Fruit fly (Drosophila melanogaster) whole organism, embryonic: ENCODE data around the gene P5CDh2.
A peak's percentile ranks its signal among the peaks of the same experiment; 100 is the strongest.

Experiments used
- Ada2b ChIP-seq: fragments of 200-800 bp; sonication (Bioruptor generic); IDR thresholded peaks from 2 replicates; pipeline ENCODE4 v1.3.6; 2022; ENCODE audit warnings: missing biosample characterization, missing genetic modification characterization
- B-H2 ChIP-seq: fragments of 200-800 bp; sonication (Bioruptor generic); optimal IDR thresholded peaks from 2 replicates; lab custom pipeline; 2018; ENCODE audit warnings: missing biosample characterization, mild to moderate bottlenecking, missing genetic modification characterization
- Bdp1 ChIP-seq: fragments of 200-800 bp; sonication (Bioruptor generic); optimal IDR thresholded peaks from 3 replicates; lab custom pipeline; 2016; ENCODE audit warnings: missing biosample characterization, missing genetic modification characterization
- Blimp-1 ChIP-seq: fragments of 200-800 bp; sonication (Bioruptor generic); optimal IDR thresholded peaks from 3 replicates; lab custom pipeline; 2018; ENCODE audit warnings: missing biosample characterization, missing genetic modification characterization, mild to moderate bottlenecking, moderate library complexity, missing genetic modification reagents
- C15 ChIP-seq: fragments of 200-800 bp; sonication (Bioruptor generic); IDR thresholded peaks from 3 replicates; pipeline ENCODE4 v1.3.6; 2022; ENCODE audit warnings: missing biosample characterization, missing genetic modification characterization
- CG10209 ChIP-seq: fragments of 200-800 bp; sonication (Bioruptor generic); optimal IDR thresholded peaks from 3 replicates; lab custom pipeline; 2017; ENCODE audit warnings: missing biosample characterization, mild to moderate bottlenecking, missing genetic modification characterization, missing genetic modification reagents
- CG10543 ChIP-seq: fragments of 200-800 bp; sonication (Bioruptor generic); optimal IDR thresholded peaks from 3 replicates; lab custom pipeline; 2017; ENCODE audit warnings: missing biosample characterization, mild to moderate bottlenecking, missing genetic modification characterization, moderate library complexity
- CG10959 ChIP-seq: fragments of 200-800 bp; sonication (Bioruptor generic); IDR thresholded peaks from 2 replicates; pipeline ENCODE4 v1.3.6; 2022; ENCODE audit warnings: missing biosample characterization, missing genetic modification characterization
- CG12769 ChIP-seq: fragments of 200-800 bp; sonication (Bioruptor generic); optimal IDR thresholded peaks from 2 replicates; lab custom pipeline; 2019; ENCODE audit warnings: missing biosample characterization, mild to moderate bottlenecking, missing genetic modification characterization, moderate library complexity
- CG13287 ChIP-seq: fragments of 200-800 bp; sonication (Bioruptor generic); IDR thresholded peaks from 2 replicates; pipeline ENCODE4 v1.3.6; 2022; ENCODE audit warnings: missing biosample characterization, missing genetic modification characterization; ENCODE audit not compliant: partially characterized antibody
- CG15011 ChIP-seq: fragments of 200-800 bp; sonication (Bioruptor generic); optimal IDR thresholded peaks from 3 replicates; lab custom pipeline; 2018; ENCODE audit warnings: missing biosample characterization, mild to moderate bottlenecking, missing genetic modification characterization
- CG15269 ChIP-seq: fragments of 200-800 bp; sonication (Bioruptor generic); optimal IDR thresholded peaks from 2 replicates; lab custom pipeline; 2018; ENCODE audit warnings: missing biosample characterization, mild to moderate bottlenecking, missing genetic modification characterization, moderate library complexity
- CG1603 ChIP-seq: fragments of 200-800 bp; sonication (Bioruptor generic); optimal IDR thresholded peaks from 2 replicates; lab custom pipeline; 2019; ENCODE audit warnings: missing biosample characterization, mild to moderate bottlenecking, missing genetic modification characterization, moderate library complexity
- CG18764 ChIP-seq: fragments of 200-800 bp; sonication (Bioruptor generic); optimal IDR thresholded peaks from 3 replicates; lab custom pipeline; 2016; ENCODE audit warnings: missing biosample characterization, missing genetic modification characterization
- CG2202 ChIP-seq: fragments of 200-800 bp; sonication (Bioruptor generic); optimal IDR thresholded peaks from 2 replicates; lab custom pipeline; 2018; ENCODE audit warnings: missing biosample characterization, mild to moderate bottlenecking, missing genetic modification characterization
- CG2875 ChIP-seq: fragments of 200-800 bp; sonication (Bioruptor generic); optimal IDR thresholded peaks from 2 replicates; lab custom pipeline; 2017; ENCODE audit warnings: missing biosample characterization, mild to moderate bottlenecking, missing genetic modification characterization, missing genetic modification reagents
- CG34224 ChIP-seq: fragments of 200-800 bp; sonication (Bioruptor generic); IDR thresholded peaks from 3 replicates; pipeline ENCODE4 v1.3.6; 2022; ENCODE audit warnings: missing biosample characterization, missing genetic modification characterization; ENCODE audit not compliant: partially characterized antibody
- CG4282 ChIP-seq: fragments of 200-800 bp; sonication (Bioruptor generic); optimal IDR thresholded peaks from 2 replicates; lab custom pipeline; 2016; ENCODE audit warnings: missing biosample characterization, missing genetic modification characterization
- CG4730 ChIP-seq: fragments of 200-800 bp; sonication (Bioruptor generic); IDR thresholded peaks from 2 replicates; pipeline ENCODE4 v1.3.6; 2022; ENCODE audit warnings: missing biosample characterization, missing genetic modification characterization
- CG4820 ChIP-seq: fragments of 200-800 bp; sonication (Bioruptor generic); optimal IDR thresholded peaks from 3 replicates; lab custom pipeline; 2016; ENCODE audit warnings: missing biosample characterization, missing genetic modification characterization
- CG5180 ChIP-seq: fragments of 200-800 bp; sonication (Bioruptor generic); optimal IDR thresholded peaks from 3 replicates; lab custom pipeline; 2017; ENCODE audit warnings: missing biosample characterization, missing genetic modification characterization, mild to moderate bottlenecking, moderate library complexity, missing genetic modification reagents
- CG7357 ChIP-seq: fragments of 200-800 bp; sonication (Bioruptor generic); IDR thresholded peaks from 3 replicates; pipeline ENCODE4 v1.3.6; 2022; ENCODE audit warnings: missing biosample characterization, missing genetic modification characterization
- CG7556 ChIP-seq: fragments of 200-800 bp; sonication (Bioruptor generic); optimal IDR thresholded peaks from 2 replicates; lab custom pipeline; 2017; ENCODE audit warnings: missing biosample characterization, mild to moderate bottlenecking, missing genetic modification characterization
- CG7963 ChIP-seq: fragments of 200-800 bp; sonication (Bioruptor generic); IDR thresholded peaks from 3 replicates; pipeline ENCODE4 v1.3.6; 2022; ENCODE audit warnings: missing biosample characterization, missing genetic modification characterization; ENCODE audit not compliant: partially characterized antibody
- CG8388 ChIP-seq: fragments of 200-800 bp; sonication (Bioruptor generic); optimal IDR thresholded peaks from 2 replicates; lab custom pipeline; 2019; ENCODE audit warnings: missing biosample characterization, mild to moderate bottlenecking, missing genetic modification characterization, moderate library complexity
- Dbx ChIP-seq: fragments of 200-800 bp; sonication (Bioruptor generic); IDR thresholded peaks from 3 replicates; pipeline ENCODE4 v1.3.6; 2022; ENCODE audit warnings: missing biosample characterization, missing genetic modification characterization
- Dfd ChIP-seq, 2 experiments: fragments of >200 bp; optimal IDR thresholded peaks; 2 replicates each; lab custom pipeline; 2017; ENCODE audit warnings: missing biosample characterization in 2 of 2, missing genetic modification characterization in 2 of 2
- ERR ChIP-seq: fragments of 200-800 bp; sonication (Bioruptor generic); optimal IDR thresholded peaks from 2 replicates; lab custom pipeline; 2016; ENCODE audit warnings: missing biosample characterization, missing genetic modification characterization
- HLH54F ChIP-seq: fragments of 200-800 bp; sonication (Bioruptor generic); optimal IDR thresholded peaks from 3 replicates; lab custom pipeline; 2016; ENCODE audit warnings: missing biosample characterization, missing genetic modification characterization
- MTF-1 ChIP-seq: fragments of 200-800 bp; sonication (Bioruptor generic); optimal IDR thresholded peaks from 2 replicates; lab custom pipeline; 2018; ENCODE audit warnings: missing biosample characterization, mild to moderate bottlenecking, missing genetic modification characterization, borderline replicate concordance
- NC2α ChIP-seq: fragments of 200-800 bp; sonication (Bioruptor generic); optimal IDR thresholded peaks from 2 replicates; lab custom pipeline; 2016; ENCODE audit warnings: missing biosample characterization, missing genetic modification characterization
- Neu2 ChIP-seq: fragments of 200-800 bp; sonication (Bioruptor generic); optimal IDR thresholded peaks from 3 replicates; lab custom pipeline; 2016; ENCODE audit warnings: missing biosample characterization, missing genetic modification characterization, borderline replicate concordance
- Rfx ChIP-seq: fragments of 200-800 bp; sonication (Bioruptor generic); IDR thresholded peaks from 2 replicates; pipeline ENCODE4 v1.3.6; 2022; ENCODE audit warnings: missing biosample characterization, missing genetic modification characterization
- Sox102F ChIP-seq: fragments of 200-800 bp; sonication (Bioruptor generic); optimal IDR thresholded peaks from 2 replicates; lab custom pipeline; 2018; ENCODE audit warnings: missing biosample characterization, mild to moderate bottlenecking, missing genetic modification characterization, moderate library complexity
- Spps ChIP-seq: fragments of 200-800 bp; sonication (Bioruptor generic); optimal IDR thresholded peaks from 2 replicates; lab custom pipeline; 2018; ENCODE audit warnings: missing biosample characterization, mild to moderate bottlenecking, missing genetic modification characterization
- ab ChIP-seq: fragments of 200-800 bp; sonication (Bioruptor generic); optimal IDR thresholded peaks from 2 replicates; lab custom pipeline; 2016; ENCODE audit warnings: missing biosample characterization, missing genetic modification characterization
- ap ChIP-seq: fragments of 200-800 bp; sonication (Bioruptor generic); IDR thresholded peaks from 2 replicates; pipeline ENCODE4 v1.3.6; 2022; ENCODE audit warnings: missing biosample characterization, missing genetic modification characterization
- ash1 ChIP-seq: fragments of 200-800 bp; sonication (Bioruptor generic); optimal IDR thresholded peaks from 2 replicates; lab custom pipeline; 2018; ENCODE audit warnings: missing biosample characterization, mild to moderate bottlenecking, missing genetic modification characterization
- bcd ChIP-seq: fragments of 200-800 bp; sonication (Bioruptor generic); optimal IDR thresholded peaks from 2 replicates; lab custom pipeline; 2017; ENCODE audit warnings: missing biosample characterization, mild to moderate bottlenecking, missing genetic modification characterization
- bsh ChIP-seq, 2 experiments: fragments of 200-800 bp; sonication (Bioruptor generic); optimal IDR thresholded peaks; 2 replicates each; lab custom pipeline; 2017 to 2018; ENCODE audit warnings: mild to moderate bottlenecking in 2 of 2, missing biosample characterization in 2 of 2, missing genetic modification characterization in 2 of 2, moderate library complexity in 1 of 2
- dysf ChIP-seq: fragments of 200-800 bp; sonication (Bioruptor generic); IDR thresholded peaks from 3 replicates; pipeline ENCODE4 v1.3.6; 2022; ENCODE audit warnings: missing biosample characterization, missing genetic modification characterization
- emc ChIP-seq: fragments of 200-800 bp; sonication (Bioruptor generic); optimal IDR thresholded peaks from 2 replicates; lab custom pipeline; 2016; ENCODE audit warnings: missing biosample characterization, missing genetic modification characterization
- gfzf ChIP-seq: fragments of 200-800 bp; sonication (Bioruptor generic); optimal IDR thresholded peaks from 2 replicates; lab custom pipeline; 2016; ENCODE audit warnings: missing biosample characterization, mild to moderate bottlenecking, missing genetic modification characterization, moderate library complexity
- hbn ChIP-seq: fragments of 200-800 bp; sonication (Bioruptor generic); IDR thresholded peaks from 2 replicates; pipeline ENCODE4 v1.3.6; 2022; ENCODE audit warnings: missing biosample characterization, missing genetic modification characterization; ENCODE audit not compliant: partially characterized antibody
- ind ChIP-seq: fragments of 200-800 bp; sonication (Bioruptor generic); optimal IDR thresholded peaks from 3 replicates; lab custom pipeline; 2016; ENCODE audit warnings: missing biosample characterization, missing genetic modification characterization
- lmd ChIP-seq: fragments of 200-800 bp; sonication (Bioruptor generic); IDR thresholded peaks from 2 replicates; pipeline ENCODE4 v1.3.6; 2022; ENCODE audit warnings: missing biosample characterization, missing genetic modification characterization
- phol ChIP-seq: fragments of 200-800 bp; sonication (Bioruptor generic); optimal IDR thresholded peaks from 3 replicates; lab custom pipeline; 2018; ENCODE audit warnings: missing biosample characterization, mild to moderate bottlenecking, missing genetic modification characterization, moderate library complexity
- seq ChIP-seq: fragments of 200-800 bp; sonication (Bioruptor generic); IDR thresholded peaks from 2 replicates; pipeline ENCODE4 v1.3.6; 2022; ENCODE audit warnings: missing biosample characterization, missing genetic modification characterization
- shn ChIP-seq: fragments of 200-800 bp; sonication (Bioruptor generic); optimal IDR thresholded peaks from 3 replicates; lab custom pipeline; 2016; ENCODE audit warnings: missing biosample characterization, missing genetic modification characterization
- tx ChIP-seq: fragments of 200-800 bp; sonication (Bioruptor generic); optimal IDR thresholded peaks from 2 replicates; lab custom pipeline; 2016; ENCODE audit warnings: missing biosample characterization, missing genetic modification characterization

The P5CDh2 gene

DNA sequence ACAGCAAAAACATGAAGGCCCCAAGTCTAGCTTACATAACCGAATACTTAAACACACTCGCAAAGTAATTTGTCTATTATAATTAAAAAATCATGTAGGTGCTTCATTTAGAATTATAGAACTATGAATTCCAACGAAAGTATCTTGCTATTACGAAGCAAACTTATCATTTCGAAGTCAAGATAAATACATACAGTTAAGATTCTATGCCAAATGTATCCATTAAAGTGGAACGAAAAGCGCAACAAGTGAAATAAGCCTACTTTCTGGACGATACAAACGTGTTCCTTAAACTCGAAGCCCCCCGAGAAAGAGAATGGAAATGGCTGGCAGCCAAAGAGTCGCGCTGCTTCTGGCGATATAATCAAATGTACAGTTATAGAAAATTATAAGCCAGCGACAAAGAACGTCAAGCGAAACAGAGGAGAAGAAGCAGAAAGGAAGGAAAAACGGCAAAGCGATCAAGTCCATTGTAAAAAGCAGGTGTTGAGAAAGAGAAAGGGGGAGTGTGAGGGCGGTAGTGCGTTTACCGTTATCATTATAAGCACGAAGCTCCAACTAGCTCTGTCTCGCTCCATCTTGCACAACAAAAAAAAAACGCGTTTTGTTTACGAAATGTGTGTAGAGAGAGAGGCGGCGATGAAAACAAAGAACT is 25.0 kb upstream of the P5CDh2 start (continued):
- TF ChIP-seq tx (no peak), CG10209 (GFP tag; lab: Kevin White, UChicago) (no peak), CG7556 (GFP tag; lab: Kevin White, UChicago) (peak; percentile 46), Neu2 (GFP tag; lab: Kevin White, UChicago) (no peak), CG4730 (no peak), emc (GFP tag; lab: Kevin White, UChicago) (no peak), ash1 (GFP tag; lab: Kevin White, UChicago) (no peak), CG4820 (GFP tag; lab: Kevin White, UChicago) (no peak), CG2202 (tag; lab: Kevin White, UChicago) (no peak), CG12769 (tag; lab: Kevin White, UChicago) (no peak), ap (no peak), Dfd (GFP tag; optimal IDR thresholded peaks at IDR 0.05; lab: Kevin White, UChicago) (no peak), HLH54F (GFP tag; lab: Kevin White, UChicago) (peak; percentile 3), Dbx (no peak), NC2α (GFP tag; lab: Kevin White, UChicago) (no peak), shn (GFP tag; lab: Kevin White, UChicago) (peak; percentile 2), Spps (tag; lab: Kevin White, UChicago) (no peak), CG7357 (GFP tag; lab: Robert Waterston, UW) (no peak), CG15269 (peak; percentile 42), CG18764 (no peak), CG10543 (GFP tag; lab: Kevin White, UChicago) (no peak), CG1603 (tag; lab: Kevin White, UChicago) (no peak), CG7963 (GFP tag; lab: Robert Waterston, UW) (no peak), bcd (GFP tag; lab: Kevin White, UChicago) (peak; percentile 18), CG15011 (GFP tag; lab: Kevin White, UChicago) (peak; percentile 16), CG8388 (no peak), ab (GFP tag; lab: Kevin White, UChicago) (no peak), Rfx (GFP tag; lab: Robert Waterston, UW) (peak; percentile 49), phol (peak; percentile 15), Blimp-1 (GFP tag; lab: Kevin White, UChicago) (peak; percentile 14), C15 (no peak), ERR (GFP tag; lab: Kevin White, UChicago) (no peak), Bdp1 (GFP tag; lab: Kevin White, UChicago) (no peak), dysf (GFP tag; lab: Robert Waterston, UW) (peak; percentile 44; the same call in 2 of the 3 replicates), CG13287 (no peak), B-H2 (GFP tag; lab: Kevin White, UChicago) (no peak), MTF-1 (no peak), Ada2b (GFP tag; lab: Robert Waterston, UW) (no peak), ind (GFP tag; lab: Kevin White, UChicago) (no peak), CG34224 (GFP tag; lab: Robert Waterston, UW) (no peak), CG10959 (GFP tag; lab: Robert Waterston, UW) (no peak), hbn (GFP tag; lab: Robert Waterston, UW) (no peak), seq (GFP tag; lab: Robert Waterston, UW) (no peak), gfzf (GFP tag; lab: Kevin White, UChicago) (no peak), Sox102F (GFP tag; lab: Kevin White, UChicago) (no peak), CG2875 (GFP tag; lab: Kevin White, UChicago) (no peak), CG4282 (GFP tag; lab: Kevin White, UChicago) (no peak), CG5180 (GFP tag; lab: Kevin White, UChicago) (no peak), bsh (GFP tag; optimal IDR thresholded peaks at IDR 0.05; lab: Kevin White, UChicago) (no peak), lmd (GFP tag; lab: Robert Waterston, UW) (0 out of 2 replicates have a peak, but pooled peaks have one; percentile 43)
